Worm (Caenorhabditis elegans) whole organism, young adult: Measurements from ENCODE around the gene thn-6.

Source experiments
- B0019.2 ChIP-seq: fragments of 200-800 bp; sonication (Bioruptor generic); conservative IDR thresholded peaks from 2 replicates; pipeline ENCODE4 v1.3.6; 2022; ENCODE audit warnings: missing genetic modification reagents, missing genetic modification characterization, missing compliant biosample characterization
- B0336.3 ChIP-seq: fragments of 200-800 bp; sonication (Bioruptor generic); IDR thresholded peaks from 2 replicates; pipeline ENCODE4 v1.3.6; 2022; ENCODE audit warnings: missing genetic modification characterization, missing compliant biosample characterization
- F23B12.7 ChIP-seq: sonication (generic microtip); optimal IDR thresholded peaks from 2 replicates; lab custom pipeline; 2017; ENCODE audit warnings: missing genetic modification characterization, mild to moderate bottlenecking, missing compliant biosample characterization, antibody characterized with exemption, moderate library complexity; ENCODE audit not compliant: insufficient read depth
- F52B5.7 ChIP-seq: sonication (generic microtip); optimal IDR thresholded peaks from 2 replicates; lab custom pipeline; 2016; ENCODE audit warnings: mild to moderate bottlenecking, missing genetic modification characterization, missing compliant biosample characterization
- F57A8.1 ChIP-seq: fragments of 200-800 bp; sonication (Bioruptor generic); optimal IDR thresholded peaks from 2 replicates; lab custom pipeline; 2018; ENCODE audit warnings: mild to moderate bottlenecking, missing genetic modification characterization, moderate library complexity, missing compliant biosample characterization
- T07F8.4 ChIP-seq: sonication (generic microtip); optimal IDR thresholded peaks from 2 replicates; lab custom pipeline; 2016; ENCODE audit warnings: mild to moderate bottlenecking, missing genetic modification characterization, moderate library complexity, missing compliant biosample characterization
- T26A5.8 ChIP-seq: sonication (generic microtip); optimal IDR thresholded peaks from 2 replicates; lab custom pipeline; 2016; ENCODE audit warnings: missing genetic modification characterization, missing compliant biosample characterization
- Y53G8AR.9 ChIP-seq: fragments of 200-800 bp; sonication (Bioruptor generic); conservative IDR thresholded peaks from 2 replicates; pipeline ENCODE4 v1.3.6; 2022; ENCODE audit warnings: missing genetic modification reagents, missing genetic modification characterization, missing compliant biosample characterization
- Y67H2A.10 ChIP-seq: fragments of 200-800 bp; sonication (Bioruptor generic); conservative IDR thresholded peaks from 2 replicates; pipeline ENCODE4 v1.3.6; 2022; ENCODE audit warnings: missing genetic modification reagents, missing genetic modification characterization, missing compliant biosample characterization
- Y79H2A.3 ChIP-seq: fragments of 200-800 bp; sonication (Bioruptor generic); conservative IDR thresholded peaks from 2 replicates; pipeline ENCODE4 v1.3.6; 2022; ENCODE audit warnings: missing genetic modification reagents, missing genetic modification characterization, missing compliant biosample characterization
- ZK185.1 ChIP-seq: sonication (generic microtip); optimal IDR thresholded peaks from 2 replicates; lab custom pipeline; 2016; ENCODE audit warnings: mild to moderate bottlenecking, missing genetic modification characterization, missing compliant biosample characterization; ENCODE audit not compliant: poor library complexity, severe bottlenecking
- aptf-2 ChIP-seq: fragments of 200-800 bp; sonication (Bioruptor generic); conservative IDR thresholded peaks from 2 replicates; pipeline ENCODE4 v1.3.6; 2022; ENCODE audit warnings: missing genetic modification reagents, missing genetic modification characterization, missing compliant biosample characterization
- athp-1 ChIP-seq: sonication (generic microtip); optimal IDR thresholded peaks from 2 replicates; lab custom pipeline; 2017; ENCODE audit warnings: mild to moderate bottlenecking, missing genetic modification characterization, missing compliant biosample characterization
- ccch-3 ChIP-seq: fragments of 200-800 bp; sonication (Bioruptor generic); optimal IDR thresholded peaks from 2 replicates; lab custom pipeline; 2018; ENCODE audit warnings: mild to moderate bottlenecking, missing genetic modification characterization, missing compliant biosample characterization
- cebp-2 ChIP-seq: fragments of 200-800 bp; sonication (Bioruptor generic); IDR thresholded peaks from 2 replicates; pipeline ENCODE4 v1.3.6; 2022; ENCODE audit warnings: missing genetic modification characterization, missing compliant biosample characterization
- chd-7 ChIP-seq: sonication (generic microtip); optimal IDR thresholded peaks from 2 replicates; lab custom pipeline; 2016; ENCODE audit warnings: mild to moderate bottlenecking, missing genetic modification characterization, moderate library complexity, missing compliant biosample characterization
- die-1 ChIP-seq: sonication (generic microtip); optimal IDR thresholded peaks from 2 replicates; lab custom pipeline; 2016; ENCODE audit warnings: missing genotype, mild to moderate bottlenecking, missing genetic modification characterization, missing compliant biosample characterization
- dox-1 ChIP-seq: fragments of 200-800 bp; sonication (Bioruptor generic); IDR thresholded peaks from 2 replicates; pipeline ENCODE4 v1.3.6; 2022; ENCODE audit warnings: missing genetic modification reagents, missing genetic modification characterization, missing compliant biosample characterization
- efl-1 ChIP-seq: fragments of 150-350 bp; optimal IDR thresholded peaks from 2 replicates; lab custom pipeline; 2014; ENCODE audit warnings: missing biosample characterization, missing genetic modification reagents, missing genetic modification characterization
- egl-18 ChIP-seq: fragments of 200-800 bp; sonication (Bioruptor generic); IDR thresholded peaks from 2 replicates; pipeline ENCODE4 v1.3.6; 2022; ENCODE audit warnings: missing genetic modification reagents, missing genetic modification characterization, missing compliant biosample characterization
- ekl-4 ChIP-seq: fragments of 200-800 bp; sonication (Bioruptor generic); IDR thresholded peaks from 2 replicates; pipeline ENCODE4 v1.3.6; 2022; ENCODE audit warnings: missing genetic modification reagents, missing genetic modification characterization, missing compliant biosample characterization
- ets-4 ChIP-seq: fragments of 200-800 bp; sonication (Bioruptor generic); optimal IDR thresholded peaks from 2 replicates; lab custom pipeline; 2018; ENCODE audit warnings: mild to moderate bottlenecking, missing genetic modification characterization, missing compliant biosample characterization
- him-1 ChIP-seq: sonication (generic microtip); optimal IDR thresholded peaks from 2 replicates; lab custom pipeline; 2016; ENCODE audit warnings: missing genotype, missing genetic modification reagents, missing genetic modification characterization, missing compliant biosample characterization
- hmg-20 ChIP-seq: fragments of 200-800 bp; sonication (Bioruptor generic); IDR thresholded peaks from 2 replicates; pipeline ENCODE4 v1.3.6; 2022; ENCODE audit warnings: missing genetic modification reagents, missing genetic modification characterization, missing compliant biosample characterization
- hsf-1 ChIP-seq: fragments of 200-800 bp; sonication (Bioruptor generic); IDR thresholded peaks from 2 replicates; pipeline ENCODE4 v1.3.6; 2022; ENCODE audit warnings: missing genetic modification reagents, missing genetic modification characterization, missing compliant biosample characterization
- let-607 ChIP-seq, 2 experiments: fragments of 200-800 bp in 1 of 2; sonication (Bioruptor generic) in 1 of 2; sonication (generic microtip) in 1 of 2; optimal IDR thresholded peaks; 2 replicates each; lab custom pipeline; 2016 to 2018; ENCODE audit warnings: mild to moderate bottlenecking in 2 of 2, missing compliant biosample characterization in 2 of 2, missing genetic modification characterization in 2 of 2, moderate library complexity in 2 of 2, missing genotype in 1 of 2
- lin-35 ChIP-seq, 3 experiments: fragments of 150-350 bp in 2 of 3; sonication (generic microtip) in 1 of 3; optimal IDR thresholded peaks; 2 replicates each; lab custom pipeline; 2014 to 2018; ENCODE audit warnings: missing biosample characterization in 3 of 3, missing genetic modification characterization in 3 of 3, missing genetic modification reagents in 3 of 3
- lin-40 ChIP-seq: sonication (generic microtip); optimal IDR thresholded peaks from 2 replicates; lab custom pipeline; 2016; ENCODE audit warnings: missing genetic modification characterization, mild to moderate bottlenecking, missing compliant biosample characterization, missing genotype, missing genetic modification reagents
- lin-54 ChIP-seq: fragments of 200-800 bp; sonication (Bioruptor generic); optimal IDR thresholded peaks from 2 replicates; lab custom pipeline; 2018; ENCODE audit warnings: mild to moderate bottlenecking, missing genetic modification characterization, missing compliant biosample characterization
- lir-1 ChIP-seq: fragments of 200-800 bp; sonication (Bioruptor generic); conservative IDR thresholded peaks from 2 replicates; pipeline ENCODE4 v1.3.6; 2022; ENCODE audit warnings: missing genetic modification reagents, missing genetic modification characterization, missing compliant biosample characterization
- madf-6 ChIP-seq: fragments of 200-800 bp; sonication (Bioruptor generic); IDR thresholded peaks from 2 replicates; pipeline ENCODE4 v1.3.6; 2022; ENCODE audit warnings: missing genetic modification reagents, missing genetic modification characterization, missing compliant biosample characterization
- madf-8 ChIP-seq: fragments of 200-800 bp; sonication (Bioruptor generic); conservative IDR thresholded peaks from 2 replicates; pipeline ENCODE4 v1.3.6; 2022; ENCODE audit warnings: missing genetic modification reagents, missing genetic modification characterization, missing compliant biosample characterization
- mcd-1 ChIP-seq: fragments of 200-800 bp; sonication (Bioruptor generic); IDR thresholded peaks from 2 replicates; pipeline ENCODE4 v1.3.6; 2022; ENCODE audit warnings: missing genetic modification reagents, missing genetic modification characterization, missing compliant biosample characterization
- mel-28 ChIP-seq: sonication (generic microtip); optimal IDR thresholded peaks from 2 replicates; lab custom pipeline; 2016; ENCODE audit warnings: borderline replicate concordance, mild to moderate bottlenecking, missing genetic modification characterization, missing compliant biosample characterization
- nfyb-1 ChIP-seq: fragments of 200-800 bp; sonication (Bioruptor generic); IDR thresholded peaks from 2 replicates; pipeline ENCODE4 v1.3.6; 2022; ENCODE audit warnings: missing genetic modification reagents, missing genetic modification characterization, missing compliant biosample characterization
- pbrm-1 ChIP-seq: fragments of 200-800 bp; sonication (Bioruptor generic); IDR thresholded peaks from 2 replicates; pipeline ENCODE4 v1.3.6; 2022; ENCODE audit warnings: missing genetic modification reagents, missing genetic modification characterization, missing compliant biosample characterization
- pha-4 ChIP-seq: fragments of 150-350 bp; sonication (generic microtip); optimal IDR thresholded peaks from 2 replicates; lab custom pipeline; 2014; ENCODE audit warnings: missing biosample characterization, missing genetic modification reagents, missing genetic modification characterization
- rpc-1 ChIP-seq, 2 experiments: fragments of 150-350 bp in 1 of 2; sonication (generic microtip) in 1 of 2; optimal IDR thresholded peaks; 2 replicates each; lab custom pipeline; 2014 to 2018; ENCODE audit warnings: missing biosample characterization in 1 of 2, missing genetic modification characterization in 1 of 2, missing genetic modification reagents in 1 of 2, missing genotype in 1 of 2
- snpc-1.1 ChIP-seq: sonication (generic microtip); optimal IDR thresholded peaks from 2 replicates; lab custom pipeline; 2017; ENCODE audit warnings: missing genetic modification characterization, mild to moderate bottlenecking, missing compliant biosample characterization, antibody characterized with exemption, moderate library complexity, missing genotype, missing genetic modification reagents; ENCODE audit not compliant: insufficient read depth
- snpc-4 ChIP-seq, 5 experiments: fragments of 150-350 bp in 1 of 5; sonication (generic microtip) in 4 of 5; optimal IDR thresholded peaks; 2 replicates each; lab custom pipeline; 2014 to 2018; ENCODE audit warnings: missing genetic modification characterization in 5 of 5, missing biosample characterization in 3 of 5, antibody characterized with exemption in 2 of 5, mild to moderate bottlenecking in 2 of 5, missing compliant biosample characterization in 2 of 5, missing genotype in 2 of 5, moderate library complexity in 2 of 5, missing genetic modification reagents in 1 of 5
- somi-1 ChIP-seq: fragments of 200-800 bp; sonication (Bioruptor generic); optimal IDR thresholded peaks from 2 replicates; lab custom pipeline; 2018; ENCODE audit warnings: mild to moderate bottlenecking, missing genetic modification characterization, missing compliant biosample characterization
- tbp1 ChIP-seq: fragments of 200-800 bp; sonication (Bioruptor generic); optimal IDR thresholded peaks from 2 replicates; lab custom pipeline; 2018; ENCODE audit warnings: mild to moderate bottlenecking, missing genetic modification characterization, missing compliant biosample characterization
- tbx-9 ChIP-seq: sonication (generic microtip); optimal IDR thresholded peaks from 2 replicates; lab custom pipeline; 2016; ENCODE audit warnings: borderline replicate concordance, missing genetic modification characterization, inconsistent platforms, missing compliant biosample characterization
- zfh-2 ChIP-seq: fragments of 200-800 bp; sonication (Bioruptor generic); conservative IDR thresholded peaks from 2 replicates; pipeline ENCODE4 v1.3.6; 2022; ENCODE audit warnings: missing genetic modification reagents, missing genetic modification characterization, missing compliant biosample characterization
- ztf-25 ChIP-seq: fragments of 200-800 bp; sonication (Bioruptor generic); IDR thresholded peaks from 2 replicates; pipeline ENCODE4 v1.3.6; 2022; ENCODE audit warnings: missing genetic modification reagents, missing genetic modification characterization, missing compliant biosample characterization

Gene thn-6

DNA sequence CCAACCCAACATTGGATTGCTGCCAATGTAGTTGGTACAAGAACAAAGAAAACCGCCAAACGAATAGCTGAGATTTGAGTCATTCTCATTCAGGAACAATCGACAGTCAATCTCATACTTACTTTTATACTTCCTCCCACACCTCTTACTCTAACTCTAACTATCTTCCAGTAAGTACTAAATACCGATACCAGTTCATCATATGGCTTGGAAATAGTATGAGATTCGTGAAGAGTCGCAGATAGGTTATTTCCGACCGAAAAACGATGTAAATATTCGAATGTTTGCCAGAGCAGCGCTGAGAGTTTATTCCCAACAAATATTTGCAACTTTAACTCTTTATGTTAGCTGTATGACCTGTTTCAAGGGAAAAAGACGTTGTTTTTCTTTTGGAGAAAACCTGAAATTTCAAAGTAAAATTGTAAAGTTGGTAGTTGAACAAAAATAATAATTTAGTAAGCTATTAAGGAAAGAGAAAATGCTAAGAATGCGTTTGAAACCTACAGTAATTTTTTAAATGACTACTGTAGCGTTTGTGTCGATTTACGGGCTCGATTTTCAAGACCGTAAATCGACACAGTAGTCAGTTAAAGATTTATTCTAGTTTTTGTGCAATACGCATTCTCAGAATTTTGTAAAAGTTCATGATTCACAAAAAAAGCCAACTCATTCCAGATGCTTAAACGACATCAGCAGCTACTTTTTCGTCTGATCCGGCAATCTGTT lies 42.1 kb upstream of the thn-6 start, which contains the start of the genes W03F8.6 and mtrf-1L:
Gene W03F8.6 (minus strand): TSS at position 101 of the 726 bp plus-strand sequence.
Gene mtrf-1L (plus strand): TSS at position 676 of the 726 bp plus-strand sequence.
- TF ChIP-seq zfh-2 (GFP tag; lab: Robert Waterston, UW) (no peak), ztf-25 (GFP tag; lab: Robert Waterston, UW) (no peak), tbx-9 (tag; lab: Kevin White, UChicago) (no peak), madf-8 (no peak), ekl-4 (GFP tag; lab: Robert Waterston, UW) (no peak), T26A5.8 (tag; lab: Kevin White, UChicago) (no peak), him-1 (no peak), lir-1 (no peak), athp-1 (tag; lab: Kevin White, UChicago) (no peak), Y79H2A.3 (GFP tag; lab: Robert Waterston, UW) (no peak), cebp-2 (GFP tag; lab: Robert Waterston, UW) (no peak), madf-6 (no peak), snpc-1.1 (tag; lab: Kevin White, UChicago) (no peak), mel-28 (tag; lab: Kevin White, UChicago) (no peak), chd-7 (tag; lab: Kevin White, UChicago) (no peak), F57A8.1 (GFP tag; lab: Kevin White, UChicago) (no peak), hsf-1 (no peak), hmg-20 (GFP tag; lab: Robert Waterston, UW) (no peak), pha-4 (no peak)

DNA sequence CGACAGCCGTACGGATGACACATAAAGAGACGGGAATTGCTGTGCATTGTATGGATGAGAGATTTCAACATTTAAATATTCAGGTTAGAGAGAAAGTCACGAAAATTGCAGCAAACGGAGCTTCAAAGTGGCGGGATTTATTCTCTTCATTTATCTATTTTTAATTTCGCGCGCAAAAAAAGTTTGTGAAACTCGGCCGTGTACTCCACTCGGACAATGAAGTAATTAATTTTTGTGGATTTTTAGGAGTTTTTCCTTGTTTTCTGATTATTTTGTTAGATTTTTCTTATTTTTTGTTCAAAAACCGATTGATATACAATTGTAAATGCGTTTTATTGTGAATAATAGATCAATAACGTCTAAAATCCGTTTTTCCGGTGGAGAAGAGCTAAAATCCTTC lies 40.7 kb upstream of the thn-6 start:
- TF ChIP-seq somi-1 = no peak
- TF ChIP-seq mcd-1 (GFP tag; lab: Robert Waterston, UW) = peak; percentile 39; the same call in 1 of the 2 replicates
- no peak for TF ChIP-seq let-607 (tag; optimal IDR thresholded peaks at IDR 0.05; lab: Kevin White, UChicago)
- no peak for TF ChIP-seq nfyb-1 (GFP tag; lab: Robert Waterston, UW)
- TF ChIP-seq T07F8.4 (tag; lab: Kevin White, UChicago) = no peak
- TF ChIP-seq tbp1 (GFP tag; lab: Kevin White, UChicago) = peak; percentile 16
- no peak for TF ChIP-seq B0019.2 (GFP tag; lab: Robert Waterston, UW)
- no peak for TF ChIP-seq snpc-4 (GFP tag; optimal IDR thresholded peaks at IDR 0.05; lab: Kevin White, UChicago)
- TF ChIP-seq snpc-4 (tag; optimal IDR thresholded peaks at IDR 0.05; lab: Kevin White, UChicago) = peak in 2 of 4 experiments; percentile 4 to 53
- no peak for TF ChIP-seq ets-4
- TF ChIP-seq B0336.3 (GFP tag; lab: Robert Waterston, UW) = no peak
- no peak for TF ChIP-seq rpc-1 (optimal IDR thresholded peaks at IDR 0.05; lab: Kevin White, UChicago)
- no peak for TF ChIP-seq rpc-1 (tag; optimal IDR thresholded peaks at IDR 0.05; lab: Kevin White, UChicago)
- TF ChIP-seq ekl-4 (GFP tag; lab: Robert Waterston, UW) = no peak
- no peak for TF ChIP-seq F52B5.7
- TF ChIP-seq pbrm-1 = no peak
- TF ChIP-seq ZK185.1 (tag; lab: Kevin White, UChicago) = no peak
- no peak for TF ChIP-seq Y67H2A.10 (GFP tag; lab: Robert Waterston, UW)
- no peak for TF ChIP-seq Y53G8AR.9 (GFP tag; lab: Robert Waterston, UW)
- no peak for TF ChIP-seq chd-7 (tag; lab: Kevin White, UChicago)
- no peak for TF ChIP-seq F57A8.1 (GFP tag; lab: Kevin White, UChicago)
- no peak for TF ChIP-seq lin-40 (tag; lab: Kevin White, UChicago)
- TF ChIP-seq efl-1 (GFP tag; lab: Kevin White, UChicago) = peak; percentile 48
- TF ChIP-seq dox-1 (GFP tag; lab: Robert Waterston, UW) = no peak
- TF ChIP-seq egl-18 (GFP tag; lab: Robert Waterston, UW) = no peak
- no peak for TF ChIP-seq ccch-3 (GFP tag; lab: Kevin White, UChicago)
- no peak for TF ChIP-seq die-1
- no peak for TF ChIP-seq F23B12.7 (tag; lab: Kevin White, UChicago)
- TF ChIP-seq lin-35 (GFP tag; optimal IDR thresholded peaks at IDR 0.05; lab: Kevin White, UChicago) = peak in 1 of 3 experiments; percentile 67
- TF ChIP-seq lin-54 (GFP tag; lab: Kevin White, UChicago) = peak; percentile 65
- no peak for TF ChIP-seq aptf-2 (GFP tag; lab: Robert Waterston, UW)
